Worm (Caenorhabditis elegans): Measurements from ENCODE around the gene C30B5.17.

Gene C30B5.17

DNA sequence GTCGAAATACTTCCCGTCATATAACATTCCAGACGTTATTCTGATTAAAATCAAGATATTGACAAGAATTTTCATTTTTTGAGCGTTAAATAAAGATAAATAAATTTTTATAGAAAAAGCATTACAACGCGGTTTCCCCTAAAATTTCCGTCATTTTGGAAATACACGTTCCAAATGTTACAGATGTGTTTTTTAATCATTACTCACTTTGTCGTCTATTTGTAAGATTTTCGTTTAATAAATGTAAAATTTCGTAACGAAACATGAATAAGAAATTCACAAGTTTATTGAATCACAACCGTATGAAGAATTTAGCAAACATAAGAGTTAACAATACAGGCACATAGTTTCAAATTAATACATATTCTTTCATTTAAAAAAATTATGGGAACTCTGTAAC is at the start of gene C30B5.17:
Gene C30B5.17 (minus strand): TSS at position 101 of the 400 bp plus-strand sequence.
- TF ChIP-seq ceh-90 (tag; optimal IDR thresholded peaks at IDR 0.05) (no peak), vab-15 (tag; optimal IDR thresholded peaks at IDR 0.05) (no peak), pqm-1 (tag; optimal IDR thresholded peaks at IDR 0.05) (no peak), nhr-90 (tag; optimal IDR thresholded peaks at IDR 0.05; ENCODE audit: poor library complexity) (no peak), C34B4.2 (tag; optimal IDR thresholded peaks at IDR 0.05) (no peak), hpl-2 (GFP tag; optimal IDR thresholded peaks at IDR 0.05) (no peak), lin-35 (GFP tag; optimal IDR thresholded peaks at IDR 0.05) (no peak), zip-4 (GFP tag; optimal IDR thresholded peaks at IDR 0.05) (no peak), ceh-63 (GFP tag; optimal IDR thresholded peaks at IDR 0.05) (no peak), aha-1 (tag; optimal IDR thresholded peaks at IDR 0.05) (no peak), tbx-2 (tag; optimal IDR thresholded peaks at IDR 0.05) (no peak), sptf-1 (tag; optimal IDR thresholded peaks at IDR 0.05) (no peak), irx-1 (tag; optimal IDR thresholded peaks at IDR 0.05) (no peak), snu-23 (GFP tag; optimal IDR thresholded peaks at IDR 0.05) (no peak)

DNA sequence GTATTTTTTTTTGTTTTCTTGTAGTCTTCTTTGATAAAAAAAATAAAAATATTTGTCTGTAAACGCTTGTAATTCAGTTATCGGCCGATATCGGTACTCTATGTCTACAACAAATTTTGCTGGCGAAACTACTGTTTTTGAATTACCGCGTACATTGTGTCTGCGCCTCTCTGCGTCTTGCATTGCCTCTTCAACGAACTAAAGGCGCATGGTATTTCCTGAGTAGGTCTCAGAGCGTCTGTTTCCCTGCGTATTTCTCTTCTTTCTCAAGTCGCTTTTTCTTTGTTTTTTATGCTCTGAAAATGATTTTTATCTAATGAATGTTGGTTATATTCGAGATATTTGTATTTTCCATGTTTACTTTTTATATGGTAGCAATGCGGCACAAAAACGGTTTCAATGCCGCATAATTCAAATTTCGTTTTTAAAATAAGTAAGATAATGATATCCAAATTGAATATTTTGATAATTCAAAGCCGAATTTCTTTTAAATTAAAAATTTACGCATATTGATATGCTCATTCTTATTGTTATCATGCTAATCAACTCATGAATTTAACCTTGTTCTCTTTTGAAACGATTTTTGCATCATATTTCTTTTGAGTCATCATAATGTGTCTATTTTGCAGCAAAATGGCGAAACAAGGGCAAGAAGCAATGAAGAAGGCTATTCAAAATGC is 48.1 kb upstream of the C30B5.17 start, which contains the start of gene phb-2:
Gene phb-2 (plus strand): TSS at position 630 of the 680 bp plus-strand sequence.
- TF ChIP-seq rnt-1 (tag; optimal IDR thresholded peaks at IDR 0.05) (peak; percentile 84), C04F5.9 (tag; optimal IDR thresholded peaks at IDR 0.05) (peak; percentile 17), ztf-4 (tag; optimal IDR thresholded peaks at IDR 0.05) (peak; percentile 44), pax-3 (tag; optimal IDR thresholded peaks at IDR 0.05) (no peak), efl-3 (GFP tag; optimal IDR thresholded peaks at IDR 0.05) (no peak), sup-37 (GFP tag; optimal IDR thresholded peaks at IDR 0.05) (no peak), aly-2 (tag; optimal IDR thresholded peaks at IDR 0.05) (peak; percentile 46), fkh-4 (tag; optimal IDR thresholded peaks at IDR 0.05; ENCODE audit: borderline replicate concordance) (no peak), C16A3.4 (tag; optimal IDR thresholded peaks at IDR 0.05) (peak; percentile 79), tbx-2 (tag; optimal IDR thresholded peaks at IDR 0.05) (peak; percentile 80), elt-3 (tag; optimal IDR thresholded peaks at IDR 0.05) (peak in 2 of 6 experiments; percentile 59 to 73), mep-1 (tag; optimal IDR thresholded peaks at IDR 0.05) (peak; percentile 84), Y116A8C.19 (tag; optimal IDR thresholded peaks at IDR 0.05; ENCODE audit: borderline replicate concordance) (no peak), alr-1 (tag; optimal IDR thresholded peaks at IDR 0.05; ENCODE audit: borderline replicate concordance) (no peak), lin-14 (GFP tag; optimal IDR thresholded peaks at IDR 0.05) (peak; percentile 73), nhr-76 (tag; optimal IDR thresholded peaks at IDR 0.05) (no peak), xbp-1 (tag; optimal IDR thresholded peaks at IDR 0.05) (peak; percentile 74), lsy-2 (tag; optimal IDR thresholded peaks at IDR 0.05) (peak; percentile 86 to 94), mdl-1 (tag; optimal IDR thresholded peaks at IDR 0.05) (peak in 1 of 2 experiments; percentile 78), fkh-10 (GFP tag; optimal IDR thresholded peaks at IDR 0.05) (peak; percentile 7), lin-39 (tag; optimal IDR thresholded peaks at IDR 0.05) (no peak), vab-15 (tag; optimal IDR thresholded peaks at IDR 0.05) (peak; percentile 16), nhr-71 (tag; optimal IDR thresholded peaks at IDR 0.05) (peak; percentile 88), sptf-1 (tag; optimal IDR thresholded peaks at IDR 0.05) (no peak), egl-27 (tag; optimal IDR thresholded peaks at IDR 0.05) (no peak), irx-1 (tag; optimal IDR thresholded peaks at IDR 0.05) (peak; percentile 49), grh-1 (GFP tag; IDR thresholded peaks at IDR 0.05) (peak; percentile 59), mef-2 (tag; optimal IDR thresholded peaks at IDR 0.05) (no peak), nhr-20 (tag; optimal IDR thresholded peaks at IDR 0.05) (peak; percentile 79), lin-15B (tag; optimal IDR thresholded peaks at IDR 0.05) (peak; percentile 72), snpc-4 (tag; optimal IDR thresholded peaks at IDR 0.05) (peak; percentile 54), nhr-12 (tag; optimal IDR thresholded peaks at IDR 0.05) (no peak), nhr-28 (tag; optimal IDR thresholded peaks at IDR 0.05) (no peak), fkh-8 (tag; optimal IDR thresholded peaks at IDR 0.05) (peak; percentile 64), ceh-8 (GFP tag; optimal IDR thresholded peaks at IDR 0.05) (no peak), pag-3 (tag; optimal IDR thresholded peaks at IDR 0.05; ENCODE audit: borderline replicate concordance, insufficient read depth) (no peak), F16B12.6 (tag; optimal IDR thresholded peaks at IDR 0.05) (peak; percentile 60), lin-35 (GFP tag; optimal IDR thresholded peaks at IDR 0.05) (peak; percentile 98 to 100), unc-98 (GFP tag; IDR thresholded peaks at IDR 0.05) (no peak), aha-1 (tag; optimal IDR thresholded peaks at IDR 0.05) (no peak), lin-13 (GFP tag; optimal IDR thresholded peaks at IDR 0.05) (peak; percentile 70)
